Fruit fly (Drosophila melanogaster) whole organism, embryonic: Measurements from ENCODE around the gene Nepl3.

Experiments used
- Max ChIP-seq: fragments of 200-800 bp; sonication (Bioruptor generic); optimal IDR thresholded peaks from 2 replicates; lab custom pipeline; 2016; ENCODE audit warnings: missing biosample characterization, mild to moderate bottlenecking, missing genetic modification characterization
- bowl ChIP-seq: fragments of 200-800 bp; sonication (Bioruptor generic); IDR thresholded peaks from 2 replicates; pipeline ENCODE4 v1.3.6; 2022; ENCODE audit warnings: missing biosample characterization, missing genetic modification characterization

dm6 chr2L:5058094-5058493, at the start of gene Nepl3:
- no peak for TF ChIP-seq bowl (GFP tag; lab: Robert Waterston, UW)
- no peak for TF ChIP-seq Max (GFP tag; lab: Kevin White, UChicago)
